Worm (Caenorhabditis elegans) whole organism, mixed stage, embryonic: Measurements from ENCODE around the gene algn-9.

Experiments used
- M03D4.4 ChIP-seq: sonication (generic microtip); optimal IDR thresholded peaks from 2 replicates; lab custom pipeline; 2017; ENCODE audit warnings: mild to moderate bottlenecking, missing genetic modification characterization, missing compliant biosample characterization
- bed-3 ChIP-seq: fragments of 200-800 bp; sonication (Bioruptor generic); optimal IDR thresholded peaks from 3 replicates; lab custom pipeline; 2018; ENCODE audit warnings: mild to moderate bottlenecking, missing genetic modification characterization, moderate library complexity, missing compliant biosample characterization
- blmp-1 ChIP-seq: fragments of 150-350 bp; optimal IDR thresholded peaks from 2 replicates; lab custom pipeline; 2014; ENCODE audit warnings: missing biosample characterization, missing genetic modification characterization
- ceh-39 ChIP-seq: fragments of 150-350 bp; optimal IDR thresholded peaks from 2 replicates; lab custom pipeline; 2014; ENCODE audit warnings: missing biosample characterization, missing genetic modification characterization
- ceh-43 ChIP-seq: fragments of 200-800 bp; sonication (Bioruptor generic); optimal IDR thresholded peaks from 2 replicates; lab custom pipeline; 2018; ENCODE audit warnings: mild to moderate bottlenecking, missing genetic modification characterization, moderate library complexity, missing compliant biosample characterization
- ceh-83 ChIP-seq: fragments of 200-800 bp; sonication (Bioruptor generic); optimal IDR thresholded peaks from 2 replicates; lab custom pipeline; 2018; ENCODE audit warnings: mild to moderate bottlenecking, missing genetic modification characterization, missing compliant biosample characterization
- ces-1 ChIP-seq: fragments of 150-350 bp; optimal IDR thresholded peaks from 2 replicates; lab custom pipeline; 2014; ENCODE audit warnings: missing biosample characterization, missing genetic modification reagents, missing genetic modification characterization
- cnd-1 ChIP-seq: fragments of 200-800 bp; sonication (Bioruptor generic); optimal IDR thresholded peaks from 2 replicates; lab custom pipeline; 2018; ENCODE audit warnings: mild to moderate bottlenecking, missing genetic modification characterization, missing compliant biosample characterization
- drap-1 ChIP-seq: fragments of 200-800 bp; sonication (Bioruptor generic); optimal IDR thresholded peaks from 3 replicates; lab custom pipeline; 2018; ENCODE audit warnings: mild to moderate bottlenecking, missing genetic modification characterization, missing compliant biosample characterization
- elt-1 ChIP-seq: sonication (generic microtip); optimal IDR thresholded peaks from 2 replicates; lab custom pipeline; 2017; ENCODE audit warnings: missing genetic modification characterization, mild to moderate bottlenecking, missing compliant biosample characterization, antibody characterized with exemption, moderate library complexity, borderline replicate concordance; ENCODE audit not compliant: insufficient read depth
- ham-2 ChIP-seq: fragments of 200-800 bp; sonication (Bioruptor generic); optimal IDR thresholded peaks from 2 replicates; lab custom pipeline; 2018; ENCODE audit warnings: mild to moderate bottlenecking, missing genetic modification characterization, missing compliant biosample characterization
- hlh-1 ChIP-seq: fragments of 150-350 bp; optimal IDR thresholded peaks from 2 replicates; lab custom pipeline; 2014; ENCODE audit warnings: missing biosample characterization, missing genetic modification reagents, missing genetic modification characterization
- lin-13 ChIP-seq: fragments of 150-350 bp; optimal IDR thresholded peaks from 2 replicates; lab custom pipeline; 2014; ENCODE audit warnings: missing biosample characterization, missing genetic modification characterization
- lin-32 ChIP-seq: fragments of 200-800 bp; sonication (Bioruptor generic); optimal IDR thresholded peaks from 2 replicates; lab custom pipeline; 2018; ENCODE audit warnings: mild to moderate bottlenecking, missing genetic modification characterization, missing compliant biosample characterization
- lsy-2 ChIP-seq: fragments of 150-350 bp; optimal IDR thresholded peaks from 2 replicates; lab custom pipeline; 2014; ENCODE audit warnings: missing biosample characterization, missing genetic modification characterization
- mab-5 ChIP-seq: fragments of 150-350 bp; optimal IDR thresholded peaks from 2 replicates; lab custom pipeline; 2014; ENCODE audit warnings: missing biosample characterization, missing genetic modification characterization
- mep-1 ChIP-seq: fragments of 150-350 bp; optimal IDR thresholded peaks from 2 replicates; lab custom pipeline; 2017; ENCODE audit warnings: missing biosample characterization, missing genetic modification reagents, missing genetic modification characterization, inconsistent platforms
- mls-2 ChIP-seq: sonication (generic microtip); optimal IDR thresholded peaks from 2 replicates; lab custom pipeline; 2016; ENCODE audit warnings: mild to moderate bottlenecking, missing genetic modification characterization, moderate library complexity, missing compliant biosample characterization
- nhr-2 ChIP-seq: fragments of 150-350 bp; optimal IDR thresholded peaks from 2 replicates; lab custom pipeline; 2014; ENCODE audit warnings: missing biosample characterization, missing genetic modification characterization
- nhr-237 ChIP-seq: fragments of 150-350 bp; optimal IDR thresholded peaks from 2 replicates; lab custom pipeline; 2014; ENCODE audit warnings: missing biosample characterization, missing genetic modification characterization
- nhr-28 ChIP-seq: fragments of 150-350 bp; optimal IDR thresholded peaks from 2 replicates; lab custom pipeline; 2014; ENCODE audit warnings: missing biosample characterization, missing genetic modification characterization
- nhr-76 ChIP-seq: sonication (generic microtip); optimal IDR thresholded peaks from 2 replicates; lab custom pipeline; 2017; ENCODE audit warnings: missing biosample characterization, missing genetic modification characterization
- pha-4 ChIP-seq: fragments of 150-350 bp; optimal IDR thresholded peaks from 2 replicates; lab custom pipeline; 2018; ENCODE audit warnings: missing biosample characterization, missing genetic modification reagents, missing genetic modification characterization
- sem-2 ChIP-seq: fragments of 200-800 bp; sonication (Bioruptor generic); optimal IDR thresholded peaks from 2 replicates; lab custom pipeline; 2018; ENCODE audit warnings: mild to moderate bottlenecking, missing genetic modification characterization, missing compliant biosample characterization
- snpc-4 ChIP-seq: fragments of 150-350 bp; optimal IDR thresholded peaks from 2 replicates; lab custom pipeline; 2014; ENCODE audit warnings: missing biosample characterization, missing genetic modification characterization
- sptf-1 ChIP-seq: sonication (generic microtip); optimal IDR thresholded peaks from 2 replicates; lab custom pipeline; 2017; ENCODE audit warnings: mild to moderate bottlenecking, missing genetic modification characterization, moderate library complexity, missing compliant biosample characterization
- tbx-8 ChIP-seq: fragments of 200-800 bp; sonication (Bioruptor generic); optimal IDR thresholded peaks from 2 replicates; lab custom pipeline; 2018; ENCODE audit warnings: mild to moderate bottlenecking, missing genetic modification characterization, moderate library complexity, missing compliant biosample characterization
- unc-120 ChIP-seq: sonication (generic microtip); optimal IDR thresholded peaks from 2 replicates; lab custom pipeline; 2017; ENCODE audit warnings: missing genetic modification characterization, missing compliant biosample characterization; ENCODE audit not compliant: poor library complexity, severe bottlenecking
- unc-62 ChIP-seq: fragments of 150-350 bp; optimal IDR thresholded peaks from 2 replicates; lab custom pipeline; 2014; ENCODE audit warnings: missing biosample characterization, missing genetic modification reagents, missing genetic modification characterization
- ztf-11 ChIP-seq: fragments of 150-350 bp; optimal IDR thresholded peaks from 2 replicates; lab custom pipeline; 2014; ENCODE audit warnings: missing biosample characterization, missing genetic modification characterization

Gene algn-9

ce11 chrII:10584036-10584435, at the start of gene algn-9:
Gene algn-9 (plus strand): TSS chrII:10584336.
- no peak for TF ChIP-seq snpc-4 (tag; lab: Kevin White, UChicago)
- no peak for TF ChIP-seq nhr-76 (tag; lab: Kevin White, UChicago)
- no peak for TF ChIP-seq nhr-2 (tag; lab: Kevin White, UChicago)
- no peak for TF ChIP-seq blmp-1
- no peak for TF ChIP-seq unc-62 (GFP tag; lab: Kevin White, UChicago)
- TF ChIP-seq drap-1 (GFP tag; lab: Kevin White, UChicago), result no peak
- TF ChIP-seq nhr-237 (tag; lab: Kevin White, UChicago), result no peak
- TF ChIP-seq bed-3 (GFP tag; lab: Kevin White, UChicago), result no peak
- no peak for TF ChIP-seq tbx-8 (GFP tag; lab: Kevin White, UChicago)
- no peak for TF ChIP-seq elt-1 (tag; lab: Kevin White, UChicago)

ce11 chrII:10537571-10537970, 46.6 kb upstream of the algn-9 start, which contains the start of gene R166.2:
Gene R166.2 (minus strand): TSS chrII:10537671.
- no peak for TF ChIP-seq pha-4 (tag; lab: Kevin White, UChicago)
- TF ChIP-seq bed-3 (GFP tag; lab: Kevin White, UChicago), result no peak
- TF ChIP-seq tbx-8 (GFP tag; lab: Kevin White, UChicago), result no peak
- TF ChIP-seq hlh-1 (tag; lab: Kevin White, UChicago), result no peak
- no peak for TF ChIP-seq ham-2 (GFP tag; lab: Kevin White, UChicago)
- TF ChIP-seq ztf-11 (tag; lab: Kevin White, UChicago), result no peak
- no peak for TF ChIP-seq blmp-1
- no peak for TF ChIP-seq nhr-237 (tag; lab: Kevin White, UChicago)
- no peak for TF ChIP-seq cnd-1 (tag; lab: Kevin White, UChicago)
- no peak for TF ChIP-seq ceh-39 (tag; lab: Kevin White, UChicago)
- TF ChIP-seq M03D4.4 (tag; lab: Kevin White, UChicago), result no peak
- TF ChIP-seq lin-32, result no peak
- no peak for TF ChIP-seq unc-62 (GFP tag; lab: Kevin White, UChicago)
- no peak for TF ChIP-seq ces-1
- no peak for TF ChIP-seq lsy-2 (tag; lab: Kevin White, UChicago)
- TF ChIP-seq lin-13 (tag; lab: Kevin White, UChicago), result no peak
- no peak for TF ChIP-seq unc-120 (tag; lab: Kevin White, UChicago)
- no peak for TF ChIP-seq mep-1
- no peak for TF ChIP-seq ceh-83 (GFP tag; lab: Kevin White, UChicago)
- TF ChIP-seq nhr-28 (tag; lab: Kevin White, UChicago), result no peak

- no peak for TF ChIP-seq ceh-43 (GFP tag; lab: Kevin White, UChicago)
- no peak for TF ChIP-seq tbx-8 (GFP tag; lab: Kevin White, UChicago)
- TF ChIP-seq elt-1 (tag; lab: Kevin White, UChicago), result no peak
- no peak for TF ChIP-seq drap-1 (GFP tag; lab: Kevin White, UChicago)
- TF ChIP-seq sptf-1, result no peak
- no peak for TF ChIP-seq unc-62 (GFP tag; lab: Kevin White, UChicago)
- TF ChIP-seq, all 35 proteins: peak for 0
Measured at ce11 chrII:10537988-10538387, 46.1 kb upstream of the algn-9 start.

ce11 chrII:10539232-10539631, 44.9 kb upstream of the algn-9 start, which contains the start of gene R166.3:
Gene R166.3 (minus strand): TSS chrII:10539332.
- no peak for TF ChIP-seq cnd-1 (tag; lab: Kevin White, UChicago)
- TF ChIP-seq mls-2 (tag; lab: Kevin White, UChicago), result no peak
- no peak for TF ChIP-seq bed-3 (GFP tag; lab: Kevin White, UChicago)
- no peak for TF ChIP-seq sptf-1
- no peak for TF ChIP-seq nhr-28 (tag; lab: Kevin White, UChicago)
- TF ChIP-seq snpc-4 (tag; lab: Kevin White, UChicago), result no peak

- TF ChIP-seq ztf-11 (tag; lab: Kevin White, UChicago) (peak; percentile 16), bed-3 (GFP tag; lab: Kevin White, UChicago) (peak; percentile 27), pha-4 (tag; lab: Kevin White, UChicago) (peak; percentile 5), ces-1 (peak; percentile 46), unc-62 (GFP tag; lab: Kevin White, UChicago) (peak; percentile 41), ham-2 (GFP tag; lab: Kevin White, UChicago) (no peak), nhr-237 (tag; lab: Kevin White, UChicago) (peak; percentile 52), mab-5 (tag; lab: Kevin White, UChicago) (no peak), sem-2 (GFP tag; lab: Kevin White, UChicago) (peak; percentile 14), M03D4.4 (tag; lab: Kevin White, UChicago) (peak; percentile 45), ceh-39 (tag; lab: Kevin White, UChicago) (peak; percentile 57), ceh-83 (GFP tag; lab: Kevin White, UChicago) (peak; percentile 43), sptf-1 (peak; percentile 77), lsy-2 (tag; lab: Kevin White, UChicago) (peak; percentile 55), mep-1 (peak; percentile 21), drap-1 (GFP tag; lab: Kevin White, UChicago) (no peak)
Measured at ce11 chrII:10541923-10542486, 42.1 kb upstream of the algn-9 start, which contains the start of gene pro-1. Gene pro-1 (minus strand): TSS chrII:10541996.
